Fruit fly (Drosophila melanogaster) whole organism, adult: Measurements from ENCODE around the gene CG2321.

Source experiments
- CG1620 ChIP-seq: fragments of 200-800 bp; sonication (Bioruptor generic); optimal IDR thresholded peaks from 2 replicates; lab custom pipeline; 2016; ENCODE audit warnings: missing biosample characterization, missing genetic modification characterization
- CG33017 ChIP-seq: fragments of 200-800 bp; sonication (Bioruptor generic); optimal IDR thresholded peaks from 2 replicates; lab custom pipeline; 2018; ENCODE audit warnings: missing biosample characterization, mild to moderate bottlenecking, missing genetic modification characterization, moderate library complexity
- CG7045 ChIP-seq: fragments of 200-800 bp; sonication (Bioruptor generic); optimal IDR thresholded peaks from 2 replicates; lab custom pipeline; 2017; ENCODE audit warnings: missing biosample characterization, mild to moderate bottlenecking, missing genetic modification characterization
- Clk ChIP-seq: fragments of 200-800 bp; sonication (Bioruptor generic); optimal IDR thresholded peaks from 2 replicates; lab custom pipeline; 2017; ENCODE audit warnings: missing biosample characterization, missing genetic modification characterization
- Hr96 ChIP-seq: fragments of 200-800 bp; sonication (Bioruptor generic); optimal IDR thresholded peaks from 2 replicates; lab custom pipeline; 2016; ENCODE audit warnings: missing biosample characterization, missing genetic modification characterization
- cnc ChIP-seq, 2 experiments: fragments of >200 bp; optimal IDR thresholded peaks; 2 replicates each; lab custom pipeline; 2017
- kay ChIP-seq: fragments of 200-800 bp; sonication (Bioruptor generic); peaks from one replicate; lab custom pipeline; 2016; ENCODE audit warnings: missing biosample characterization, missing genetic modification characterization, borderline replicate concordance
- ovo ChIP-seq: fragments of 200-800 bp; sonication (Bioruptor generic); optimal IDR thresholded peaks from 2 replicates; lab custom pipeline; 2016; ENCODE audit warnings: missing biosample characterization, missing genetic modification characterization

- TF ChIP-seq CG33017 (no peak), kay (GFP tag; lab: Kevin White, UChicago) (no peak), CG7045 (GFP tag; lab: Kevin White, UChicago) (no peak), cnc (optimal IDR thresholded peaks at IDR 0.05; lab: Kevin White, UChicago) (no peak), Hr96 (no peak), CG1620 (GFP tag; lab: Kevin White, UChicago) (no peak), Clk (no peak), ovo (GFP tag; lab: Kevin White, UChicago) (no peak)
These were observed 31.1 kb upstream of the CG2321 start for dm6 chr3R:29520215-29520614.
